Worm (Caenorhabditis elegans) whole organism, late embryonic: ENCODE measurements around the gene srw-23.

Experiments used
- ama-1 ChIP-seq: fragments of 150-350 bp; optimal IDR thresholded peaks from 2 replicates; lab custom pipeline; 2014
- fax-1 ChIP-seq: sonication (generic microtip); optimal IDR thresholded peaks from 2 replicates; lab custom pipeline; 2016; ENCODE audit warnings: missing genotype, missing genetic modification characterization, missing compliant biosample characterization
- pqm-1 ChIP-seq: sonication (generic microtip); optimal IDR thresholded peaks from 2 replicates; lab custom pipeline; 2016; ENCODE audit warnings: missing genetic modification characterization, missing compliant biosample characterization

- TF ChIP-seq ama-1 (lab: Kevin White, UChicago) (no peak), pqm-1 (tag; lab: Kevin White, UChicago) (no peak), fax-1 (tag; lab: Kevin White, UChicago) (no peak)
Observed at ce11 chrV:16910864-16911263, 37.1 kb downstream of the srw-23 start.
